Fruit fly (Drosophila melanogaster) whole organism, larva: ENCODE measurements around the gene CG32450.

ENCODE experiments used
- noc ChIP-seq: fragments of 200-800 bp; sonication (Bioruptor generic); optimal IDR thresholded peaks from 3 replicates; lab custom pipeline; 2019; ENCODE audit warnings: missing biosample characterization, mild to moderate bottlenecking, missing genetic modification characterization, moderate library complexity

Gene CG32450

DNA sequence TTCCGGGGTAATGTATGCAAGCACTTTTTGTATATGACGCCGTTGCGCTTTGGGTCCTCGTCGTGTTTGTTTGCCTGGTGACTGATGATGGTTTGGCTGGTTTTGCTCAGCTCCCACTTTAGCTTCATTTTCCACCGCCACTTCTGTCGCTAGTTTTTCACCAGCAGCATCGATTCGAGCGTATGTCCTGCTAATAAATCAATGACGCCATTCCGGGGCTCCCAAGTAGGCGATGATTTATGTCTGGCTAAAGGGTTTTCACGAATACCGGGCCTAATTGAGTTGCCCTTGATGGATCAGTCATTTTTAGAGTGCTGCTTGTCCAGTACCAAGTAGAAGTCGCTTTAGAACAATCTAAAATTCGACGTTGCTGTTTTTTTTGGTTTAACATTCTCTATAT, at the start of gene CG32450:
Gene CG32450, plus strand, starts transcription at position 301 of the 400 bp plus-strand sequence.
- no peak for TF ChIP-seq noc (tag; lab: Kevin White, UChicago)

dm6 chr3L:22287994-22288766, 41.4 kb upstream of the CG32450 start, which contains the start of the genes Hem and IleRS:
Hem (minus strand) TSS chr3L:22288195.
IleRS (plus strand) TSS chr3L:22288665.
- TF ChIP-seq noc (tag; lab: Kevin White, UChicago): no peak

dm6 chr3L:22316913-22317312, 12.7 kb upstream of the CG32450 start:
- TF ChIP-seq noc (tag; lab: Kevin White, UChicago): no peak

- TF ChIP-seq noc (tag; lab: Kevin White, UChicago): no peak
These were observed 8.2 kb downstream of the CG32450 start for dm6 chr3L:22337816-22338215.

dm6 chr3L:22342565-22342964, 13.0 kb downstream of the CG32450 start:
- TF ChIP-seq noc (tag; lab: Kevin White, UChicago): no peak

DNA sequence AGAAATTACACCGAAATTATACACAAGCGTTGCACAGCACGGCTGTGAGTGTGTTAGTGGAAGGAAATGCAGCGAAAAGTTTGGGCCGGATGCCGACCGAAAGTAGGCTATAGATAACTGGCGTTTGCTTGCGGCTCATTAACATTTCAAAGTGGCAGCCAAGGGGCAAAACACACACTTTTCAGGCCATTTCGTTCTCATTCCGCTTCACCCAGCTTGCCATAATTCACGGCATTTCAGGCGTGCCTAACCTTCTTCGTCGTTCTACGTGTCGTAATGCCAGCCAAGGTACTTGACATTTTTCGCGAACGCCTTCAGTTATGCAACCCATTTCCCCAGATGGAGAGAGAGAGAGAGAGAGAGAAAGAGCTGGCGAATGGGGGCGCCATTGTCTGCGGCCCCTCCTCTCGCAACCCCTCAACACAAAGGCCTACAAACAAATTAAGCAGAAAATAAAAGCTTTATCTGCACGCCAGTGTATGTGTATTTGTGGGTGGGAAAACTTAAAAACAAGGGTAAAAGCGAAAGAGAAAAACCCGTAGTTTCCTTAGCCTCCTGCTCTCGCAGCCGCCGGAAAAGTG, 17.1 kb downstream of the CG32450 start:
- no peak for TF ChIP-seq noc (tag; lab: Kevin White, UChicago)

DNA sequence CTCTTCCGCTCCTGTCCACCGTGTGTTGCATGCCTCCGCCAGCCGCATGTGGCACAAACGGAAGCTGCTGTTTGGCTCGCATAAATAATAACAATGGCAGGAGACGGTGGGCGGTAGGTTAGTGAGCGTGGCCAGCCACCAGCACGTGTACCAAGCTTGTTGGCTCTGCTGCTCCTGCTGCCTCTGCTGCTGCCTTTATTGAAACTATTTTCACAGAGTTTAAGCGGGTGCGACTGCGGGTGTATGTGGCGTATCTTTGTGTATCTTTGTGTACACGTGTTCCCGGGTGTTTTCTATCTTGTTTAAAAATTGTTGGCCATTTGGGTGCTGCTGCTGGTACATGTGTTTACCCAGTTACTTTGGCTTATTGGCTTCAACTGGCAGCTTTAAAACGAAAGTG, 20.0 kb downstream of the CG32450 start:
- TF ChIP-seq noc (tag; lab: Kevin White, UChicago): no peak

dm6 chr3L:22350683-22351082, 21.1 kb downstream of the CG32450 start:
- TF ChIP-seq noc (tag; lab: Kevin White, UChicago): no peak

DNA sequence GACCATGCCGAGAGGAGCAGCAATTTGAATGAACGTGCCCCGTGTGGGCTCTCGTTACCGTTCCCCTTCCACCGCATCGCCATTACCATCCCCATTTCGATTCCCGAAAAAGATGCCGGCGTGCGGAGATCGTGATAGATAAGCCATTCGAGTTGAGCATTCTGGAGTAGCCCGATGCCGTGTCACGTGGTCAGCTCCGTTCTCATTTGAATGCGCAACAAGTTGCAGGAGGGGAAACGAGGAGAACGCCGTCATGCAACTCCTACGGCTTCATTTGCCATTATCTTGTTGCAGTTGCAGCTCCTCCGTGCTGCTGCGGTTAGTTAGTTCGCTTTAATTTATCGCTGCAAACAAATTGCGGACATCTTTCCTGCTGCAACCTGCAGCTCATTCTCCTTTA, 22.0 kb downstream of the CG32450 start:
- TF ChIP-seq noc (tag; lab: Kevin White, UChicago): no peak

dm6 chr3L:22352634-22353033, 23.1 kb downstream of the CG32450 start:
- no peak for TF ChIP-seq noc (tag; lab: Kevin White, UChicago)

DNA sequence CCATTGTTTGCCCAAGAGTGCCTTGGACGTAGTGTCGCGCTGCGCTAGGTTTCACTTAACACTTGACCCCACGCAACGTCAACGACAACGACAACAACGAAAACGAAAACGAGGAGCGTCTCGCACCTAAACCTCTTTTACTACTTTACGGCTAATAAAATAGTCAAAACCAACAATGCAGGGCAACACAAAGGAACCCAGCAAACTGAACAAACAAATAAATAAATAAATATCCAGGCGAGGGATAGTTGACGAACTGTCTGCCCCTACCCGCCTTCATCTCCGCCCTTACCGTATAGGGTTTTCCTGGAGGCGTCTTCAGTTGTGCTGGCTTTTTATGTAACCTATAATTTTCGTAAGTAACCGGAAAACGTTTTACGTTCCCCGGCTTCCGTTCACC, 34.8 kb downstream of the CG32450 start:
- TF ChIP-seq noc (tag; lab: Kevin White, UChicago): no peak

DNA sequence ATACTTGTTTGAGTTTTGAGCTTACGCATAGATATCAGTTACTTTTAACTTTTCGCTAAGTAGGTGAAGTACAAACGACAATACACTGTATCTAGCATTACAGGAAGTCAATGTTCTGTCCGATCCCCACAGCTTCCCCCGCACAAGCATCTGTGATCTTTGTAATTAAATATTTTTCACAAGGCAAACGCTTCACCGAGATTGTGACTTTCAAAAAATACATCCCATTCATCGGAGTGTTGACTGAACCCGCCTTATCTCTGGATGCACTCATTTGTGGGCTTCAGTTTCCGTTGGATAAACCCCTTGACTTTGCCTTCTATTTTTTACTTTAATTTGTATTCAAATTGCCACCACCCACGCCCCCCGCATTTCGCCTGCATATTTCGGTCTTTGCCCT, 37.4 kb downstream of the CG32450 start:
- no peak for TF ChIP-seq noc (tag; lab: Kevin White, UChicago)

DNA sequence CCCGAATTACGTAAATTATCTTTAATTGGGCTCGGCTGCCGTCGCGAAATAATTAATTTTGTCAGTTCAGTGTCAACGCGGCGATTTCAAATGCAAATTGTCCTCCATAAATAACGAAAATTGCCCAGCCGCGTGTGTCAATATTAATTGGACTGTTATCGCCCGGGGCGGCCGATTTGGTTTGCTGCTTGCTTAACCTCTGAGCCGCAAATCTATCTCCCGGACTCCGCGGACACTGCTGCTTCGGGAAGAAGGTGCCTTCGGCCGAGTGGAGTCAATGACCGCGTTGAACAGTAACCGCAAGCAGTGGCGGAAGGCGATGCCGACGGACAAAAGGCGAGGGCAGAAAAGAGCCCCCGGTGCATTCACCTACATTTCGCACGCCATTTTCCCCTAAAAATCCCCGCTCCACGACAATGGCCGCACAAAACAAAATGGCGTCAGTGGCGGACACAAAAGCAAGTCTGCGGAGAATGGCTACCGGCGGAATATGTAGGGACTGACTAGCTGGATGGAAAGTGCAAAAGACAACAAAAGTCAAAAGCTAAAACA, 40.0 kb downstream of the CG32450 start:
- no peak for TF ChIP-seq noc (tag; lab: Kevin White, UChicago)

dm6 chr3L:22372347-22372974, 42.9 kb downstream of the CG32450 start:
- TF ChIP-seq noc (tag; lab: Kevin White, UChicago): no peak

- no peak for TF ChIP-seq noc (tag; lab: Kevin White, UChicago)
These were observed 47.2 kb downstream of the CG32450 start for dm6 chr3L:22376783-22377182.

DNA sequence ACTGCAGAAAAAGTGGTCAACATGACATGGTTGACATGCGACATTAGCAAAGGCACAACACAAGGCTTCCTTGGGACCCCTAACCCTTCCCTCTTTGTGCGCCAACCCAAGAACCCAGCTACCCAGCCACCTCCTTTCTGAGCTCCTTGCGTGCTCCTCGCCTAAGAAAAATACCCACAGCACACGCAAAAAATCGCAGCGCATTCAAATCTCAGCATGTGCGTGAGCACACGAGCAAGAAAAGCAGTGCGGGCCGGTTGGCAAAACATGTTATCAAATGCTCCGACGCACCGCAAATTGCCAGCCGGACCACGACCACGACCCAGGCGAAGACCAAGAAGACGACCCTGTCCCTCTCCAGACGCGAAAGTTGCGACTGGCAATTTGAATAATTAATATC, 47.9 kb downstream of the CG32450 start:
- TF ChIP-seq noc (tag; lab: Kevin White, UChicago): no peak
